Worm (Caenorhabditis elegans): Measurements from ENCODE around the gene C25A8.5.

DNA sequence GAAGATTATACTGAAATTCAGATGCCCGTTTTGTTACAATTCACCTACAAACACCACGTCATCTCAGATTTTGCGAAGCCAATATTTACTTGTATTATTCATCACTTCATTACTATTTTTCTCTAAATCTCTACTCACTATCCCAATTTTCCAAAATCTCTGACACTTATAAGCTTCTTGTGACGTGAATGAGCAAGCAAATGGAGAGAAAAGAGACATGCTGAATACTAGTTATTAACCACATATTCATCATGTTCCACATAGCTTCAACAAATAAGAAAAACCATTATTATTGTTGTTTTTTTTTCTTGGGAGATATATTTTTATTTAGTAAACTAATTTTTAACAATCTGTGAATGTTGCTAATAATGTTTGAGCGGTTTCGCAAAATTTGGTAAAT is 48.0 kb upstream of the C25A8.5 start:
- TF ChIP-seq nhr-11 (tag; optimal IDR thresholded peaks at IDR 0.05): no peak
- TF ChIP-seq nhr-12 (tag; optimal IDR thresholded peaks at IDR 0.05): no peak
- no peak for TF ChIP-seq fos-1 (tag; optimal IDR thresholded peaks at IDR 0.05)
- TF ChIP-seq mdl-1 (tag; optimal IDR thresholded peaks at IDR 0.05): no peak
- TF ChIP-seq ama-1 (optimal IDR thresholded peaks at IDR 0.05): no peak
- no peak for TF ChIP-seq dmd-4 (tag; optimal IDR thresholded peaks at IDR 0.05)
- no peak for TF ChIP-seq unc-62 (GFP tag; optimal IDR thresholded peaks at IDR 0.05)
- TF ChIP-seq mbf-1 (tag; optimal IDR thresholded peaks at IDR 0.05): no peak
- TF ChIP-seq nhr-237 (tag; optimal IDR thresholded peaks at IDR 0.05): no peak
- TF ChIP-seq snpc-4 (tag; optimal IDR thresholded peaks at IDR 0.05): no peak

Measured in whole organism, L2 larva.